Fruit fly (Drosophila melanogaster) whole organism, embryonic: ENCODE data around the gene CG6923.

Experiments
- Antp ChIP-seq: fragments of 200-800 bp; sonication (Bioruptor generic); optimal IDR thresholded peaks from 3 replicates; lab custom pipeline; 2016; ENCODE audit warnings: missing biosample characterization, missing genetic modification characterization
- CG10274 ChIP-seq: fragments of 200-800 bp; sonication (Bioruptor generic); optimal IDR thresholded peaks from 3 replicates; lab custom pipeline; 2017; ENCODE audit warnings: missing biosample characterization, mild to moderate bottlenecking, missing genetic modification characterization
- CG10979 ChIP-seq: fragments of 200-800 bp; sonication (Bioruptor generic); optimal IDR thresholded peaks from 2 replicates; lab custom pipeline; 2018; ENCODE audit warnings: missing biosample characterization, mild to moderate bottlenecking, missing genetic modification characterization, moderate library complexity
- CG11504 ChIP-seq: fragments of 200-800 bp; sonication (Bioruptor generic); optimal IDR thresholded peaks from 3 replicates; lab custom pipeline; 2019; ENCODE audit warnings: missing biosample characterization, mild to moderate bottlenecking, missing genetic modification characterization, moderate library complexity
- CG12155 ChIP-seq: fragments of 200-800 bp; sonication (Bioruptor generic); optimal IDR thresholded peaks from 3 replicates; lab custom pipeline; 2016; ENCODE audit warnings: missing biosample characterization, missing genetic modification characterization
- CG13123 ChIP-seq: fragments of 200-800 bp; sonication (Bioruptor generic); optimal IDR thresholded peaks from 2 replicates; lab custom pipeline; 2016; ENCODE audit warnings: missing biosample characterization, missing genetic modification characterization
- CG13894 ChIP-seq: fragments of 200-800 bp; sonication (Bioruptor generic); optimal IDR thresholded peaks from 3 replicates; lab custom pipeline; 2018; ENCODE audit warnings: missing biosample characterization, mild to moderate bottlenecking, missing genetic modification characterization, moderate library complexity
- CG1602 ChIP-seq: fragments of 200-800 bp; sonication (Bioruptor generic); optimal IDR thresholded peaks from 3 replicates; lab custom pipeline; 2016; ENCODE audit warnings: missing biosample characterization, missing genetic modification characterization
- CG1603 ChIP-seq: fragments of 200-800 bp; sonication (Bioruptor generic); optimal IDR thresholded peaks from 2 replicates; lab custom pipeline; 2019; ENCODE audit warnings: missing biosample characterization, mild to moderate bottlenecking, missing genetic modification characterization, moderate library complexity
- CG16813 ChIP-seq: fragments of 200-800 bp; sonication (Bioruptor generic); IDR thresholded peaks from 3 replicates; pipeline ENCODE4 v1.3.6; 2022; ENCODE audit warnings: missing biosample characterization, missing genetic modification characterization; ENCODE audit not compliant: partially characterized antibody
- CG18476 ChIP-seq: fragments of 200-800 bp; sonication (Bioruptor generic); optimal IDR thresholded peaks from 2 replicates; lab custom pipeline; 2016; ENCODE audit warnings: missing biosample characterization, mild to moderate bottlenecking, missing genetic modification characterization
- CG2199 ChIP-seq: fragments of 200-800 bp; sonication (Bioruptor generic); IDR thresholded peaks from 3 replicates; pipeline ENCODE4 v1.3.6; 2022; ENCODE audit warnings: missing biosample characterization, missing genetic modification characterization
- CG30020 ChIP-seq: fragments of 200-800 bp; optimal IDR thresholded peaks from 2 replicates; lab custom pipeline; 2019; ENCODE audit warnings: missing biosample characterization, mild to moderate bottlenecking, missing genetic modification characterization, moderate library complexity
- CG32767 ChIP-seq: fragments of 200-800 bp; sonication (Bioruptor generic); IDR thresholded peaks from 2 replicates; pipeline ENCODE4 v1.3.6; 2022; ENCODE audit warnings: missing biosample characterization, missing genetic modification characterization
- CG34422 ChIP-seq: fragments of 200-800 bp; sonication (Bioruptor generic); IDR thresholded peaks from 3 replicates; pipeline ENCODE4 v1.3.6; 2022; ENCODE audit warnings: missing biosample characterization, missing genetic modification characterization
- CG3995 ChIP-seq: fragments of 200-800 bp; sonication (Bioruptor generic); optimal IDR thresholded peaks from 3 replicates; lab custom pipeline; 2016; ENCODE audit warnings: missing biosample characterization, missing genetic modification characterization
- CG4404 ChIP-seq: fragments of 200-800 bp; sonication (Bioruptor generic); IDR thresholded peaks from 2 replicates; pipeline ENCODE4 v1.3.6; 2022; ENCODE audit warnings: missing biosample characterization, missing genetic modification characterization
- CG7271 ChIP-seq: fragments of 200-800 bp; sonication (Bioruptor generic); optimal IDR thresholded peaks from 2 replicates; lab custom pipeline; 2018; ENCODE audit warnings: missing biosample characterization, mild to moderate bottlenecking, missing genetic modification characterization, moderate library complexity
- CG9876 ChIP-seq: fragments of 200-800 bp; sonication (Bioruptor generic); optimal IDR thresholded peaks from 2 replicates; lab custom pipeline; 2016; ENCODE audit warnings: missing biosample characterization, missing genetic modification characterization
- CG9932 ChIP-seq: fragments of 200-800 bp; sonication (Bioruptor generic); IDR thresholded peaks from 2 replicates; pipeline ENCODE4 v1.3.6; 2022; ENCODE audit warnings: missing biosample characterization, missing genetic modification characterization
- CTCF ChIP-seq: fragments of 200-800 bp; sonication (Bioruptor generic); optimal IDR thresholded peaks from 2 replicates; lab custom pipeline; 2017; ENCODE audit warnings: missing biosample characterization, mild to moderate bottlenecking, missing genetic modification characterization, moderate library complexity
- CrebB ChIP-seq: fragments of 200-800 bp; sonication (Bioruptor generic); optimal IDR thresholded peaks from 3 replicates; lab custom pipeline; 2018; ENCODE audit warnings: missing biosample characterization, mild to moderate bottlenecking, missing genetic modification characterization
- Dll ChIP-seq: fragments of 200-800 bp; sonication (Bioruptor generic); IDR thresholded peaks from 4 replicates; pipeline ENCODE4 v1.3.6; 2022; ENCODE audit warnings: missing biosample characterization, missing genetic modification characterization; ENCODE audit not compliant: partially characterized antibody
- Ets65A ChIP-seq: fragments of 200-800 bp; sonication (Bioruptor generic); peaks from one replicate; lab custom pipeline; 2016; ENCODE audit warnings: missing biosample characterization, missing genetic modification characterization
- Hmx ChIP-seq: fragments of 200-800 bp; sonication (Bioruptor generic); optimal IDR thresholded peaks from 2 replicates; lab custom pipeline; 2016; ENCODE audit warnings: missing biosample characterization, missing genetic modification characterization
- Mad ChIP-seq: fragments of 200-800 bp; sonication (Bioruptor generic); optimal IDR thresholded peaks from 2 replicates; lab custom pipeline; 2016; ENCODE audit warnings: missing biosample characterization, missing genetic modification characterization
- Max ChIP-seq: fragments of 200-800 bp; sonication (Bioruptor generic); optimal IDR thresholded peaks from 2 replicates; lab custom pipeline; 2016; ENCODE audit warnings: missing biosample characterization, mild to moderate bottlenecking, missing genetic modification characterization
- Med ChIP-seq: fragments of 200-800 bp; sonication (Bioruptor generic); peaks from one replicate; lab custom pipeline; 2016; ENCODE audit warnings: missing biosample characterization, missing genetic modification characterization, mild to moderate bottlenecking, inconsistent platforms, moderate library complexity
- Mrtf ChIP-seq: fragments of 200-800 bp; sonication (Bioruptor generic); IDR thresholded peaks from 3 replicates; pipeline ENCODE4 v1.3.6; 2022; ENCODE audit warnings: missing biosample characterization, missing genetic modification characterization
- Side ChIP-seq: fragments of 200-800 bp; sonication (Bioruptor generic); optimal IDR thresholded peaks from 2 replicates; lab custom pipeline; 2016; ENCODE audit warnings: missing biosample characterization, missing genetic modification characterization
- Tbp ChIP-seq: fragments of >200 bp; optimal IDR thresholded peaks from 2 replicates; lab custom pipeline; 2018; ENCODE audit warnings: missing biosample characterization, missing genetic modification characterization
- Vsx1 ChIP-seq: fragments of 200-800 bp; sonication (Bioruptor generic); optimal IDR thresholded peaks from 2 replicates; lab custom pipeline; 2017; ENCODE audit warnings: missing biosample characterization, mild to moderate bottlenecking, missing genetic modification characterization, missing genetic modification reagents
- chinmo ChIP-seq: fragments of 200-800 bp; sonication (Bioruptor generic); IDR thresholded peaks from 4 replicates; pipeline ENCODE4 v1.3.6; 2022; ENCODE audit warnings: missing biosample characterization, missing genetic modification characterization; ENCODE audit not compliant: partially characterized antibody
- chm ChIP-seq: fragments of 200-800 bp; sonication (Bioruptor generic); IDR thresholded peaks from 2 replicates; pipeline ENCODE4 v1.3.6; 2022; ENCODE audit warnings: missing biosample characterization, missing genetic modification characterization
- ci ChIP-seq: fragments of 200-800 bp; sonication (Bioruptor generic); IDR thresholded peaks from 3 replicates; pipeline ENCODE4 v1.3.6; 2022; ENCODE audit warnings: missing biosample characterization, missing genetic modification characterization
- dati ChIP-seq: fragments of 200-800 bp; sonication (Bioruptor generic); IDR thresholded peaks from 2 replicates; pipeline ENCODE4 v1.3.6; 2022; ENCODE audit warnings: missing biosample characterization, missing genetic modification characterization
- disco-r ChIP-seq: fragments of 200-800 bp; sonication (Bioruptor generic); optimal IDR thresholded peaks from 2 replicates; lab custom pipeline; 2016; ENCODE audit warnings: missing biosample characterization, missing genetic modification characterization
- ftz-f1 ChIP-seq: fragments of 200-800 bp; sonication (Bioruptor generic); optimal IDR thresholded peaks from 2 replicates; lab custom pipeline; 2016; ENCODE audit warnings: missing biosample characterization, missing genetic modification characterization
- hb ChIP-seq: fragments of 200-800 bp; sonication (Bioruptor generic); IDR thresholded peaks from 3 replicates; pipeline ENCODE4 v1.3.6; 2022; ENCODE audit warnings: missing biosample characterization, missing genetic modification characterization; ENCODE audit not compliant: partially characterized antibody
- mam ChIP-seq: fragments of 200-800 bp; sonication (Bioruptor generic); optimal IDR thresholded peaks from 3 replicates; lab custom pipeline; 2016; ENCODE audit warnings: missing biosample characterization, missing genetic modification characterization
- mirr ChIP-seq: fragments of 200-800 bp; sonication (Bioruptor generic); optimal IDR thresholded peaks from 3 replicates; lab custom pipeline; 2018; ENCODE audit warnings: missing biosample characterization, mild to moderate bottlenecking, missing genetic modification characterization
- pho ChIP-seq: fragments of 200-800 bp; sonication (Bioruptor generic); optimal IDR thresholded peaks from 2 replicates; lab custom pipeline; 2016; ENCODE audit warnings: missing biosample characterization, missing genetic modification characterization
- pita ChIP-seq: fragments of 200-800 bp; sonication (Bioruptor generic); optimal IDR thresholded peaks from 2 replicates; lab custom pipeline; 2017; ENCODE audit warnings: missing biosample characterization, mild to moderate bottlenecking, missing genetic modification characterization
- pzg ChIP-seq: fragments of 200-800 bp; sonication (Bioruptor generic); optimal IDR thresholded peaks from 3 replicates; lab custom pipeline; 2018; ENCODE audit warnings: missing biosample characterization, mild to moderate bottlenecking, missing genetic modification characterization, moderate library complexity
- sc ChIP-seq, 3 experiments: fragments of >200 bp in 2 of 3; fragments of 200-800 bp in 1 of 3; sonication (Bioruptor generic) in 1 of 3; optimal IDR thresholded peaks; 2 replicates in 2 of 3; 3 replicates in 1 of 3; lab custom pipeline; 2017; ENCODE audit warnings: mild to moderate bottlenecking in 1 of 3, missing biosample characterization in 1 of 3, missing genetic modification characterization in 1 of 3, missing genetic modification reagents in 1 of 3
- slbo ChIP-seq: fragments of 200-800 bp; sonication (Bioruptor generic); IDR thresholded peaks from 2 replicates; pipeline ENCODE4 v1.3.6; 2022; ENCODE audit warnings: missing biosample characterization, missing genetic modification characterization
- slp2 ChIP-seq: fragments of 200-800 bp; sonication (Bioruptor generic); optimal IDR thresholded peaks from 2 replicates; lab custom pipeline; 2016; ENCODE audit warnings: missing biosample characterization, missing genetic modification characterization
- sna ChIP-seq: fragments of 200-800 bp; sonication (Bioruptor generic); IDR thresholded peaks from 2 replicates; pipeline ENCODE4 v1.3.6; 2022; ENCODE audit warnings: missing biosample characterization, missing genetic modification characterization; ENCODE audit not compliant: partially characterized antibody
- sug ChIP-seq: fragments of 200-800 bp; optimal IDR thresholded peaks from 2 replicates; lab custom pipeline; 2019; ENCODE audit warnings: missing biosample characterization, mild to moderate bottlenecking, missing genetic modification characterization, moderate library complexity
- twi ChIP-seq: fragments of 200-800 bp; optimal IDR thresholded peaks from 2 replicates; lab custom pipeline; 2019; ENCODE audit warnings: missing biosample characterization, mild to moderate bottlenecking, missing genetic modification characterization, moderate library complexity
- wek ChIP-seq: fragments of 200-800 bp; sonication (Bioruptor generic); optimal IDR thresholded peaks from 3 replicates; lab custom pipeline; 2018; ENCODE audit warnings: missing biosample characterization, mild to moderate bottlenecking, missing genetic modification characterization, moderate library complexity

CG6923 gene

DNA sequence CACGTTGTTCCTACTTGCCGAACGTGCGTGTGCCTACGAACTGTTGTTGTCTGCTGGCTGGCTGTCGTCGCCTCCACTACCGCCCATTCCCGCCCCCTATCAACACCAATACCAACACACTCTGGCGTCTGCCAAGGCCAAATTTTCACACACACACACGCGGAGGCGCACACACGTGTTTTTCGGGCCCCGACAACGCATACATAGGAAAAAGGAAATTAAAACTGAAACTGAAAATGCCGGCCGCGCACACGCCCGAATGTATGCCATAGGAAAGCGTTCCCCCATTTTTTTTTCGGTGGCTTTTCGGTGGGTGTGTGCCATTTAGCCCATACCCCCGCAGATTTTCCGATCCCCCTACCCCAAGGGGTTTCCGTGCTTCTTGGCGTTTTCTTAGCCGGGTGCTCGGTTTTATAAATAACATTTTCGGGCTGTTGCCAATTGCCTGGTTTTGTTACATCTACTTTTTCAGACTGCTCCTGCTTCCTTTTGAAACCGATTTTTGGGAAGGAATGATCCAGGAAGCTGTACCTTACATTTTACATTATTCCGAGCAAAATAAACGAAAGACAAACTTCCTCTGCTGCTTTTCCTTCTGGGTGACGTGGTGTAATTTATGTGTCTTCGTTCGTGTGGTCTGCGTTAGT is 22.5 kb upstream of the CG6923 start (continued):
- TF ChIP-seq slbo: no peak
- peak; percentile 21 for TF ChIP-seq CG13894 (tag; lab: Kevin White, UChicago)
- no peak for TF ChIP-seq Mrtf (GFP tag; lab: Robert Waterston, UW)
- TF ChIP-seq ci (GFP tag; lab: Robert Waterston, UW): peak; percentile 62
- peak; percentile 71 for TF ChIP-seq Med (GFP tag; lab: Kevin White, UChicago)
- TF ChIP-seq CG13123 (GFP tag; lab: Kevin White, UChicago): no peak
- TF ChIP-seq disco-r (GFP tag; lab: Kevin White, UChicago): no peak
- no peak for TF ChIP-seq CG10274
- TF ChIP-seq chm (GFP tag; lab: Robert Waterston, UW): 0 out of 2 replicates have a peak, but pooled peaks have one; percentile 50
- no peak for TF ChIP-seq Side (GFP tag; lab: Kevin White, UChicago)
- TF ChIP-seq mam: no peak
- no peak for TF ChIP-seq CrebB (tag; lab: Kevin White, UChicago)
- TF ChIP-seq sug (tag; lab: Kevin White, UChicago): no peak
- TF ChIP-seq CG18476 (GFP tag; lab: Kevin White, UChicago): no peak
- TF ChIP-seq pzg (GFP tag; lab: Kevin White, UChicago): no peak
- TF ChIP-seq hb (GFP tag; lab: Robert Waterston, UW): no peak
- TF ChIP-seq Max: no peak
- TF ChIP-seq Dll (GFP tag; lab: Robert Waterston, UW): no peak
- TF ChIP-seq CTCF (GFP tag; lab: Kevin White, UChicago): no peak
- no peak for TF ChIP-seq sna (GFP tag; lab: Robert Waterston, UW)
- TF ChIP-seq Antp: no peak
- TF ChIP-seq CG4404 (GFP tag; lab: Robert Waterston, UW): no peak
- TF ChIP-seq Hmx (GFP tag; lab: Kevin White, UChicago): no peak
- no peak for TF ChIP-seq CG30020 (tag; lab: Kevin White, UChicago)
- no peak for TF ChIP-seq CG9876 (GFP tag; lab: Kevin White, UChicago)
- TF ChIP-seq ftz-f1 (GFP tag; lab: Kevin White, UChicago): peak; percentile 42
- TF ChIP-seq CG1602 (GFP tag; lab: Kevin White, UChicago): no peak
- TF ChIP-seq Vsx1 (GFP tag; lab: Kevin White, UChicago): no peak
- no peak for TF ChIP-seq CG3995 (GFP tag; lab: Kevin White, UChicago)
- no peak for TF ChIP-seq slp2 (GFP tag; lab: Kevin White, UChicago)
- TF ChIP-seq Ets65A: peak; percentile 66
- TF ChIP-seq pho (GFP tag; lab: Kevin White, UChicago): no peak
- no peak for TF ChIP-seq CG32767 (GFP tag; lab: Robert Waterston, UW)
- peak; percentile 76; the same call in 2 of the 3 replicates for TF ChIP-seq CG2199 (GFP tag; lab: Robert Waterston, UW)
- no peak for TF ChIP-seq CG1603 (tag; lab: Kevin White, UChicago)
- TF ChIP-seq CG10979 (tag; lab: Kevin White, UChicago): no peak
- no peak for TF ChIP-seq CG11504 (tag; lab: Kevin White, UChicago)
- peak; percentile 53; the same call in 1 of the 3 replicates for TF ChIP-seq CG34422 (GFP tag; lab: Robert Waterston, UW)
- no peak for TF ChIP-seq sc (optimal IDR thresholded peaks at IDR 0.05; lab: Kevin White, UChicago)
- no peak for TF ChIP-seq sc (GFP tag; optimal IDR thresholded peaks at IDR 0.05; lab: Kevin White, UChicago)
- no peak for TF ChIP-seq mirr (GFP tag; lab: Kevin White, UChicago)
- TF ChIP-seq CG7271 (tag; lab: Kevin White, UChicago): no peak
- no peak for TF ChIP-seq CG12155 (GFP tag; lab: Kevin White, UChicago)
- no peak for TF ChIP-seq pita (GFP tag; lab: Kevin White, UChicago)
- no peak for TF ChIP-seq dati (GFP tag; lab: Robert Waterston, UW)
- no peak for TF ChIP-seq CG9932 (GFP tag; lab: Robert Waterston, UW)
- TF ChIP-seq CG16813: no peak
- TF ChIP-seq twi (tag; lab: Kevin White, UChicago): peak; percentile 35
- no peak for TF ChIP-seq wek (GFP tag; lab: Kevin White, UChicago)
- TF ChIP-seq chinmo (GFP tag; lab: Robert Waterston, UW): no peak
- TF ChIP-seq Tbp (GFP tag; lab: Kevin White, UChicago): no peak
- TF ChIP-seq Mad: no peak
